Worm (Caenorhabditis elegans): Measurements from ENCODE around the gene immp-2.
"Not testable (repeated sequence)": the region's sequence is repeated elsewhere in the genome, so short reads cannot be mapped to it uniquely, and the experiment has no call there.

immp-2 gene

DNA sequence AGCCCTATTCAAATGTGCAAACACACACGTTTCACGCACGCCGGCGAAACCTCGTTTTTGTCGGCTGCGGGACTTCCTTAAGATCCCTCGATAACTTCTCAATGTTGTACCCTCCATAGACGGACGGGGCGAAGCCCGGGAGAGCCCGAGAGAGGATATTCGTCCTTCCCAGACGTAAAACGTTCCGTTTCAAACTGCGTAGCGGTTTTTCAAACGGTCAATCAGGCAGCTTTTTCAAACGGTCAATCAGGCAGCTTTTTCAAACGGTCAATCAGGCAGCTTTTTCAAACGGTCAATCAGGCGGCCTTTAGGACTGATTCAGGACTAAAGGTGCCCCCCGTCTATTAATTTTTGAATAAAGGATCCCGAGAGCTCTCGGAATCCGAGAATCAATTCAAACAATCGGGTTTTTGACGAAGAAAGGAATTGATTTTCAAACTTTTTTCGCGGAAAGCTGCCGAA, 14.4 kb downstream of the immp-2 start (continued):
- TF ChIP-seq tbx-2 (tag; optimal IDR thresholded peaks at IDR 0.05): no peak
- TF ChIP-seq grh-1 (GFP tag; IDR thresholded peaks at IDR 0.05): no peak
- TF ChIP-seq nhr-76 (tag; optimal IDR thresholded peaks at IDR 0.05): no peak
- TF ChIP-seq ceh-82 (tag; optimal IDR thresholded peaks at IDR 0.05): peak in 1 of 3 experiments; percentile 31
- peak; percentile 58 for TF ChIP-seq nhr-47 (tag; optimal IDR thresholded peaks at IDR 0.05)
- TF ChIP-seq pqm-1 (tag; optimal IDR thresholded peaks at IDR 0.05): no peak
- peak; percentile 31 for TF ChIP-seq swsn-7 (tag; optimal IDR thresholded peaks at IDR 0.05)
- no peak for TF ChIP-seq ztf-4 (tag; optimal IDR thresholded peaks at IDR 0.05)
- no peak for TF ChIP-seq lin-14 (GFP tag; optimal IDR thresholded peaks at IDR 0.05)
- no peak for TF ChIP-seq Y116A8C.19 (tag; optimal IDR thresholded peaks at IDR 0.05; ENCODE audit: borderline replicate concordance)
- no peak for TF ChIP-seq nhr-237 (tag; optimal IDR thresholded peaks at IDR 0.05)
- peak; percentile 40 for TF ChIP-seq ama-1 (optimal IDR thresholded peaks at IDR 0.05)

DNA sequence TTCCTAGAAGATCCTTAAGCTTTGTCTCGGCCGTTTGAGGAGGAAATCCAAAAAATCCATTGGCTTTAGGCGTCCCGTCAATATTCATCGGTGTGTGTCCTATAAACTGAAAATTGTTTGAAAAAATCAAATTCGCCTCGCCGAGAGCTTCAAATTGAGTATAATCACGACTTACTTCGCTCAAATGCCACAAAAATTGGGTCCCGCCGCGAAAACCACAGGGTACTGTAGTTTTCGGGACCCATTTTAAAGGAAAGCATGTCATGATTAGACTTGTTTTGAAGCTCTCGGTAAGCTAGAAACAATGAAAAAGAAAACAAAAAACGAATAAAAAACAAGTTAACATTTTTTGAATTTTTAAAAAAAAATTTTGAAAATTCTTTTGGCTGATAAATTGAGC, 15.3 kb downstream of the immp-2 start, which contains the start of gene egrh-2:
egrh-2 (minus strand) TSS at position 101 of the 400 bp plus-strand sequence.
- TF ChIP-seq C34B4.2 (tag; optimal IDR thresholded peaks at IDR 0.05): no peak
- no peak for TF ChIP-seq zag-1 (tag; optimal IDR thresholded peaks at IDR 0.05)
- TF ChIP-seq ceh-90 (tag; optimal IDR thresholded peaks at IDR 0.05): no peak
- no peak for TF ChIP-seq nhr-11 (tag; optimal IDR thresholded peaks at IDR 0.05)
- TF ChIP-seq efl-1 (optimal IDR thresholded peaks at IDR 0.05): no peak
- TF ChIP-seq efl-1 (GFP tag; optimal IDR thresholded peaks at IDR 0.05 in 1 of 2): no peak
- no peak for TF ChIP-seq nhr-12 (tag; optimal IDR thresholded peaks at IDR 0.05)
- TF ChIP-seq C16A3.4 (tag; optimal IDR thresholded peaks at IDR 0.05): no peak
- no peak for TF ChIP-seq nhr-84 (tag; optimal IDR thresholded peaks at IDR 0.05)
- no peak for TF ChIP-seq fkh-10 (GFP tag; optimal IDR thresholded peaks at IDR 0.05)
- no peak for TF ChIP-seq isw-1 (GFP tag; IDR thresholded peaks at IDR 0.05)
- TF ChIP-seq pqm-1 (tag; optimal IDR thresholded peaks at IDR 0.05): no peak
- no peak for TF ChIP-seq grh-1 (GFP tag; IDR thresholded peaks at IDR 0.05)
- no peak for TF ChIP-seq elt-3 (tag; optimal IDR thresholded peaks at IDR 0.05)
- no peak for TF ChIP-seq lin-14 (GFP tag; optimal IDR thresholded peaks at IDR 0.05)

DNA sequence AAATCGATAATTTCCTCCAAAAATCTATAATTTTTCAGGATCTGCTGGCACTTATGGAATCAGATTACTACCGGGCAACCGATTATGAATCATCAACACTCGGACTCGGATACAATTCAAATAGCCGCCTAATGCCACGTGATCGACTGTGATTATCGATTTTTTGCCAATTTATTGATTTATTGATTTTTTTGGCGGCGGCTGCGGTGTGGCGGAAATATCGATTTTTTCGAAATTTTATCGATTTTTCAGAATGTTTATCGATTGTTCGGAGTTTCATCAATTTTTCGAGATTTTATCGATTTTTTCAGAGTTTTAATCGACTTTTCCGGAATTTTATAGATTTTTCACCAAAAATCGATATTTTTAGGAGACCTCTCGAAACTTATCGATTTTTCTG, 22.1 kb downstream of the immp-2 start:
- TF ChIP-seq pax-3 (tag; optimal IDR thresholded peaks at IDR 0.05) (no peak), efl-1 (optimal IDR thresholded peaks at IDR 0.05) (no peak), efl-1 (GFP tag; optimal IDR thresholded peaks at IDR 0.05 in 1 of 2) (peak in 1 of 2 experiments; percentile 11), mdl-1 (tag; optimal IDR thresholded peaks at IDR 0.05) (no peak)

DNA sequence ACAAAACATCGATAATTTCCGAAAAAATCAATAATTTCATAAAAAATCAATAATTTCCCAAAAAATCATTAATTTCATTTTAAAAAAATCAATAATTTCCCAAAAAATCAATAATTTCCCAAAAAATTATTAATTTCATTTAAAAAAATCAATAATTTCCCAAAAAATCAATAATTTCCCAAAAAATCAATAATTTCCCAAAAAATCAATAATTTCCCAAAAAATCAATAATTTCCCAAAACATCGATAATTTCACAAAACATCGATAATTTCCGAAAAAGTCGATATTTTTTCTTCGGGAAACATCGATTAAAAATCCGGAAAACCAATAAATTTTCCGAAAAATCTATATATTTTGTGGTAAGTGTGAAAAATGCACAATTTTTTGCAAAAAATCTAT, 27.4 kb downstream of the immp-2 start:
- TF ChIP-seq efl-1 (optimal IDR thresholded peaks at IDR 0.05): not testable (repeated sequence)
- peak in 1 of 2 experiments; percentile 31 for TF ChIP-seq efl-1 (GFP tag; optimal IDR thresholded peaks at IDR 0.05 in 1 of 2)

DNA sequence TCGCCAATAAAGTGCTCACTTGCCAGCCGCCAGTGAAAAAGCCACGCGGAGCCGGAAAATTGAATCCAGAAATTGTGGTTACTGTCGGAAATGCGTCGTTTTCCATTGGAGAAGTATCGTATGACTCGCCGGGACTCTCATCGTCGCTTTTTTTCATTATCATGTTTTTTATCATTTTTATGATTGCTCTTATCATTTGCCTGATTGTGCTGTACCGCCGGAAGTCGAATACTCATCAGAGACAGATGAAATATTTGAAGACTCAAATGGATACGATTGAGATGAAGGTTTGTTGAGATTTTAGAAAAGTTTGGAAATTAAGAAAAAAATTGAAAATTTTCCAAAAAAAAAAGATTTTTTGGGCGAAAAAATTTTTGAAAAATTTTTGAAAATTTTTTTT, 29.3 kb downstream of the immp-2 start:
- TF ChIP-seq sox-4 (tag; optimal IDR thresholded peaks at IDR 0.05) (no peak), elt-2 (tag; optimal IDR thresholded peaks at IDR 0.05) (peak; percentile 28), nhr-12 (tag; optimal IDR thresholded peaks at IDR 0.05) (no peak), nhr-47 (tag; optimal IDR thresholded peaks at IDR 0.05) (no peak), dpl-1 (GFP tag; optimal IDR thresholded peaks at IDR 0.05) (no peak), fkh-8 (tag; optimal IDR thresholded peaks at IDR 0.05) (no peak)

DNA sequence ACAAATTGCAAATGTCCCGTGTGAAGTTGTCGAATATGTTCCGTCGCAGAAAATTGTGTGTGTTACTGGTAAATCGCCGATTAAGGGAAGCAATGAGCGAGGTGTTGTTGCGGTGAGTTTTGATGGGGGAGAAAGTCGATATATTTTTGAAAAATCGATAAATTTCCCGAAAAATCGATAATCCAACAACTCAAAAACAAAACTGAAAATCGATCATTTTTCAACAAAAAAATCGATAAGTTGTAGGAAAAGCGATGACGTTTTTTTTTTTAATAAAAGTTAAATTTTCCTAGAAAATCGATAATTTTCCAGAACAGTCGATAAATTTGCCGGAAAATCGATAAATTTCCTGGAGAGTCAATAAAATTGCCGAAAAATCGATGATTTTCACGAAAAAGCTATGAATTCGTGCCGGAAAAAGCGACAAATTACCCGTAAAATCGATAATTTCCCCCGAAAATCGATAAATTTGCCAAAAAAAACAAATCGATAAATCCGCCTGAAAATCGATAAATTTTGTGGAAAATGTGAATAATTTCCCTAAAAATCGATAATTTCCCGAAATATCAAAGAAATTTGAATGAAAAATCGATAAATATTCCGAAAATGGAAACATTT, 32.7 kb downstream of the immp-2 start:
- TF ChIP-seq nhr-85 (tag) (peak; percentile 48), nhr-237 (tag; optimal IDR thresholded peaks at IDR 0.05) (no peak)

All from whole organism, L1 larva.